Worm (Caenorhabditis elegans) whole organism, late embryonic: ENCODE data around the gene C30G7.2.

Experiments
- C08G9.2 ChIP-seq: sonication (generic microtip); optimal IDR thresholded peaks from 2 replicates; lab custom pipeline; 2016; ENCODE audit warnings: mild to moderate bottlenecking, missing genetic modification characterization, moderate library complexity, missing compliant biosample characterization
- F13H6.1 ChIP-seq: sonication (generic microtip); optimal IDR thresholded peaks from 2 replicates; lab custom pipeline; 2016; ENCODE audit warnings: missing genetic modification characterization, missing compliant biosample characterization
- K02D7.2 ChIP-seq: sonication (generic microtip); optimal IDR thresholded peaks from 2 replicates; lab custom pipeline; 2017; ENCODE audit warnings: mild to moderate bottlenecking, missing genetic modification characterization, missing compliant biosample characterization
- K09A11.1 ChIP-seq: sonication (generic microtip); optimal IDR thresholded peaks from 2 replicates; lab custom pipeline; 2017; ENCODE audit warnings: antibody characterized with exemption, mild to moderate bottlenecking, missing genetic modification characterization, missing compliant biosample characterization; ENCODE audit not compliant: insufficient read depth
- T23F11.4 ChIP-seq: fragments of 200-800 bp; sonication (Bioruptor generic); optimal IDR thresholded peaks from 2 replicates; lab custom pipeline; 2018; ENCODE audit warnings: mild to moderate bottlenecking, missing genetic modification characterization, missing compliant biosample characterization
- Y22D7AL.16 ChIP-seq: sonication (generic microtip); optimal IDR thresholded peaks from 2 replicates; lab custom pipeline; 2016; ENCODE audit warnings: missing genetic modification characterization, missing compliant biosample characterization
- ahr-1 ChIP-seq: sonication (generic microtip); optimal IDR thresholded peaks from 2 replicates; lab custom pipeline; 2016; ENCODE audit warnings: missing genetic modification characterization, missing compliant biosample characterization
- ama-1 ChIP-seq: fragments of 150-350 bp; optimal IDR thresholded peaks from 2 replicates; lab custom pipeline; 2014
- ceh-18 ChIP-seq: sonication (generic microtip); optimal IDR thresholded peaks from 2 replicates; lab custom pipeline; 2016; ENCODE audit warnings: missing genetic modification characterization, missing compliant biosample characterization
- ceh-19 ChIP-seq: fragments of 200-800 bp; sonication (Bioruptor generic); optimal IDR thresholded peaks from 2 replicates; lab custom pipeline; 2018; ENCODE audit warnings: mild to moderate bottlenecking, missing genetic modification characterization, missing compliant biosample characterization
- ceh-2 ChIP-seq: sonication (generic microtip); optimal IDR thresholded peaks from 2 replicates; lab custom pipeline; 2016; ENCODE audit warnings: missing genotype, missing genetic modification characterization, missing compliant biosample characterization
- ceh-24 ChIP-seq: sonication (generic microtip); optimal IDR thresholded peaks from 2 replicates; lab custom pipeline; 2016; ENCODE audit warnings: mild to moderate bottlenecking, missing genetic modification characterization, missing compliant biosample characterization
- ceh-30 ChIP-seq: fragments of 150-350 bp; optimal IDR thresholded peaks from 2 replicates; lab custom pipeline; 2014; ENCODE audit warnings: missing biosample characterization, missing genetic modification characterization
- ceh-31 ChIP-seq: sonication (generic microtip); optimal IDR thresholded peaks from 2 replicates; lab custom pipeline; 2016; ENCODE audit warnings: missing genetic modification characterization, missing compliant biosample characterization
- ceh-34 ChIP-seq: sonication (generic microtip); optimal IDR thresholded peaks from 2 replicates; lab custom pipeline; 2016; ENCODE audit warnings: mild to moderate bottlenecking, missing genetic modification characterization, missing compliant biosample characterization
- ceh-45 ChIP-seq: fragments of 200-800 bp; sonication (Bioruptor generic); IDR thresholded peaks from 2 replicates; pipeline ENCODE4 v1.3.6; 2022; ENCODE audit warnings: missing genetic modification reagents, missing genetic modification characterization, missing compliant biosample characterization
- ceh-48 ChIP-seq: sonication (generic microtip); optimal IDR thresholded peaks from 2 replicates; lab custom pipeline; 2016; ENCODE audit warnings: missing genetic modification characterization, inconsistent platforms, missing compliant biosample characterization
- ceh-9 ChIP-seq: sonication (generic microtip); optimal IDR thresholded peaks from 2 replicates; lab custom pipeline; 2016; ENCODE audit warnings: mild to moderate bottlenecking, missing genetic modification characterization, inconsistent platforms, missing compliant biosample characterization
- dve-1 ChIP-seq: sonication (generic microtip); optimal IDR thresholded peaks from 2 replicates; lab custom pipeline; 2017; ENCODE audit warnings: antibody characterized with exemption, mild to moderate bottlenecking, missing genetic modification characterization, missing compliant biosample characterization
- fax-1 ChIP-seq: sonication (generic microtip); optimal IDR thresholded peaks from 2 replicates; lab custom pipeline; 2016; ENCODE audit warnings: missing genotype, missing genetic modification characterization, missing compliant biosample characterization
- fkh-10 ChIP-seq: fragments of 150-350 bp; optimal IDR thresholded peaks from 2 replicates; lab custom pipeline; 2014; ENCODE audit warnings: missing biosample characterization, missing genetic modification reagents, missing genetic modification characterization
- hlh-13 ChIP-seq: fragments of 200-800 bp; sonication (Bioruptor generic); optimal IDR thresholded peaks from 2 replicates; lab custom pipeline; 2018; ENCODE audit warnings: mild to moderate bottlenecking, missing genetic modification characterization, missing compliant biosample characterization
- hlh-15 ChIP-seq: sonication (generic microtip); optimal IDR thresholded peaks from 2 replicates; lab custom pipeline; 2016; ENCODE audit warnings: missing genetic modification characterization, missing compliant biosample characterization
- lin-11 ChIP-seq: fragments of 200-800 bp; sonication (Bioruptor generic); optimal IDR thresholded peaks from 2 replicates; lab custom pipeline; 2018; ENCODE audit warnings: mild to moderate bottlenecking, missing genetic modification characterization, missing compliant biosample characterization
- mec-3 ChIP-seq: sonication (generic microtip); optimal IDR thresholded peaks from 2 replicates; lab custom pipeline; 2016; ENCODE audit warnings: borderline replicate concordance, missing genetic modification characterization, missing compliant biosample characterization
- nfya-1 ChIP-seq: sonication (generic microtip); optimal IDR thresholded peaks from 2 replicates; lab custom pipeline; 2017; ENCODE audit warnings: missing genetic modification characterization, mild to moderate bottlenecking, missing compliant biosample characterization, antibody characterized with exemption, moderate library complexity
- nhr-232 ChIP-seq: sonication (generic microtip); optimal IDR thresholded peaks from 2 replicates; lab custom pipeline; 2016; ENCODE audit warnings: missing genetic modification characterization, missing compliant biosample characterization
- pag-3 ChIP-seq: sonication (generic microtip); optimal IDR thresholded peaks from 2 replicates; lab custom pipeline; 2016; ENCODE audit warnings: missing compliant biosample characterization, missing genetic modification characterization, borderline replicate concordance
- pqm-1 ChIP-seq: sonication (generic microtip); optimal IDR thresholded peaks from 2 replicates; lab custom pipeline; 2016; ENCODE audit warnings: missing genetic modification characterization, missing compliant biosample characterization
- ref-2 ChIP-seq: sonication (generic microtip); optimal IDR thresholded peaks from 2 replicates; lab custom pipeline; 2016; ENCODE audit warnings: missing genetic modification characterization, missing compliant biosample characterization
- sdc-2 ChIP-seq: sonication (generic microtip); optimal IDR thresholded peaks from 2 replicates; lab custom pipeline; 2016; ENCODE audit warnings: missing genotype, missing genetic modification characterization, missing compliant biosample characterization
- sox-4 ChIP-seq: sonication (generic microtip); optimal IDR thresholded peaks from 2 replicates; lab custom pipeline; 2017; ENCODE audit warnings: mild to moderate bottlenecking, missing genetic modification characterization, inconsistent platforms, missing compliant biosample characterization
- syd-9 ChIP-seq: sonication (generic microtip); optimal IDR thresholded peaks from 2 replicates; lab custom pipeline; 2016; ENCODE audit warnings: mild to moderate bottlenecking, missing genetic modification characterization, moderate library complexity, missing compliant biosample characterization
- unc-42 ChIP-seq: sonication (generic microtip); optimal IDR thresholded peaks from 2 replicates; lab custom pipeline; 2016; ENCODE audit warnings: missing genotype, missing genetic modification characterization, missing compliant biosample characterization
- unc-55 ChIP-seq: sonication (generic microtip); optimal IDR thresholded peaks from 2 replicates; lab custom pipeline; 2017; ENCODE audit warnings: missing biosample characterization, missing genetic modification reagents, missing genetic modification characterization
- unc-86 ChIP-seq: sonication (generic microtip); optimal IDR thresholded peaks from 2 replicates; lab custom pipeline; 2016; ENCODE audit warnings: missing genetic modification characterization, missing compliant biosample characterization
- zip-5 ChIP-seq: sonication (generic microtip); optimal IDR thresholded peaks from 2 replicates; lab custom pipeline; 2016; ENCODE audit warnings: missing genetic modification characterization, missing compliant biosample characterization
- ztf-16 ChIP-seq: sonication (generic microtip); optimal IDR thresholded peaks from 2 replicates; lab custom pipeline; 2017; ENCODE audit warnings: missing genetic modification characterization, missing compliant biosample characterization

The C30G7.2 gene

DNA sequence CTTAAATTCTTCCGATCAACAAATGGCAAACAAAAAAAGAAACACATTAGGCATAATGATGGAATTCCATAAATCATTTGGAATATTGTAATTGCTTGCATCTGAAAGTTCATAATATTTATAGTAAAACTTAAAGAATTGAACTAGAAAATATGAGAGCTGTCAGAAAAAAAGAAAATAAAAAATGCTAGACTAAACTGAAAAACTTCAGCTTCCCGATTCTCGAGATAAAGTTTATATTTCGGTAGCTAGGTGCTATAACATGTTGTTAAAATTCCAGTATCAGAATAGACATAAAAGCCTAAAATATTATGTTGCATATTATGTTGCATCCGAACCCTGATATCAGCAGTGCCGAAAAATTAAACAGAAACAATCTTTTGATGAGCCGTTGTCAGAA is 12.6 kb upstream of the C30G7.2 start, which contains the start of gene srg-54:
TSS of gene srg-54 (minus strand) at position 101 of the 400 bp plus-strand sequence.
- TF ChIP-seq ceh-24 (tag; lab: Kevin White, UChicago) (no peak), ceh-48 (no peak), K02D7.2 (tag; lab: Kevin White, UChicago) (no peak), K09A11.1 (no peak), ref-2 (tag; lab: Kevin White, UChicago) (no peak), unc-55 (no peak), ahr-1 (tag; lab: Kevin White, UChicago) (no peak), sox-4 (no peak), nfya-1 (tag; lab: Kevin White, UChicago) (no peak), mec-3 (no peak)

ce11 chrV:14928248-14928647 is 8.4 kb upstream of the C30G7.2 start, which contains the start of gene srg-55:
Gene srg-55 (minus strand): TSS chrV:14928348.
- TF ChIP-seq nfya-1 (tag; lab: Kevin White, UChicago), result no peak
- no peak for TF ChIP-seq zip-5 (tag; lab: Kevin White, UChicago)
- no peak for TF ChIP-seq unc-55
- TF ChIP-seq ceh-19 (GFP tag; lab: Kevin White, UChicago), result no peak
- no peak for TF ChIP-seq unc-86 (tag; lab: Kevin White, UChicago)
- no peak for TF ChIP-seq syd-9 (tag; lab: Kevin White, UChicago)
- no peak for TF ChIP-seq C08G9.2 (tag; lab: Kevin White, UChicago)
- TF ChIP-seq nhr-232 (tag; lab: Kevin White, UChicago), result no peak
- no peak for TF ChIP-seq fax-1
- no peak for TF ChIP-seq T23F11.4 (GFP tag; lab: Kevin White, UChicago)
- no peak for TF ChIP-seq pqm-1 (tag; lab: Kevin White, UChicago)
- no peak for TF ChIP-seq ceh-45 (GFP tag; lab: Robert Waterston, UW)
- TF ChIP-seq ceh-9 (tag; lab: Kevin White, UChicago), result no peak
- no peak for TF ChIP-seq Y22D7AL.16
- no peak for TF ChIP-seq fkh-10 (GFP tag; lab: Kevin White, UChicago)
- no peak for TF ChIP-seq lin-11 (tag; lab: Kevin White, UChicago)

- TF ChIP-seq pqm-1 (tag; lab: Kevin White, UChicago) (no peak), nfya-1 (tag; lab: Kevin White, UChicago) (peak; percentile 11), ceh-2 (tag; lab: Kevin White, UChicago) (no peak), ceh-31 (peak; percentile 25), K02D7.2 (tag; lab: Kevin White, UChicago) (no peak), ama-1 (no peak), ceh-30 (tag; lab: Kevin White, UChicago) (no peak), K09A11.1 (no peak), F13H6.1 (tag; lab: Kevin White, UChicago) (no peak), ceh-18 (tag; lab: Kevin White, UChicago) (peak; percentile 7), ceh-45 (GFP tag; lab: Robert Waterston, UW) (no peak), hlh-15 (no peak), ztf-16 (tag; lab: Kevin White, UChicago) (no peak), dve-1 (tag; lab: Kevin White, UChicago) (no peak), unc-42 (peak; percentile 39), pag-3 (tag; lab: Kevin White, UChicago) (no peak), sdc-2 (tag; lab: Kevin White, UChicago) (no peak)
These were observed 6.5 kb upstream of the C30G7.2 start for ce11 chrV:14930168-14930567.

DNA sequence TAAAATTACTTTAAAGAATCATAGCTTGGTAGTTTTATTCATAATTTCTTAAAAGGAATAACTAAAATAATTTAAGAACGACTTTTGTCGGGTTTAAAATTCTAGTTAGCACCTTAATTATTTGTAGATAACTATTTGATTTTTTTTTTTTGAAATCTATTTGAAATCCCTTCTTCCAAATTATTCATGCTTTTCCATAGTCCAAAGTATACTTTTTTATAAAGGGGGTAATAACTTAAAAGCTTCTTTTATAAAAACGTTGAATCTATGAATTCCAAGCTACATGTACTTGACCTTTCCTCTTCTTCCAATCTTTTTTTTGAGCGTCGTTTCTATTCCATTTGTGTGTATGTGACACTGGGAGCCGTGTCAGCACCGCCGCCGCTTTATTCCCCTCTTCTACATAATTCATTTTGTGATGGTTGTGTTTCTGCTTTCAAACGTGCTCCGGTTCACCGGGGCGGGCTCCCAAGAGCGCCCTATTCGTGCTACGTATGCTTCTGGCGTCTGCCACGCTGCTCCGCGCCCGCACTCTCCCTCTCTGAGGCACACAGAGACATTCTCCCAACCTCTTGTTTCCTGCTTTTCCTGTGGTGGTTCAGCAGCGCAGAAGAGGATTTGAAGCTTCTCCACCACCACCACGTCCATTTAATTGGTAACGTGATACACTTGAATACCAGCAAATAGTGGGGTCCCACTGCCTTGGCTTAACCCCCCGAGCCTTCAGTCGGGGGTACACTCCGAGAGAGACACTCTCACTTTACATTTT is 3.1 kb upstream of the C30G7.2 start:
- TF ChIP-seq mec-3 (peak; percentile 12), K09A11.1 (no peak), lin-11 (tag; lab: Kevin White, UChicago) (no peak), C08G9.2 (tag; lab: Kevin White, UChicago) (peak; percentile 0), hlh-13 (GFP tag; lab: Kevin White, UChicago) (no peak), ceh-34 (tag; lab: Kevin White, UChicago) (peak; percentile 79), unc-42 (peak; percentile 14), ceh-31 (peak; percentile 27), ceh-19 (GFP tag; lab: Kevin White, UChicago) (peak; percentile 38)
